Fruit fly (Drosophila melanogaster) whole organism, prepupa: ENCODE data around the gene Vajk1.

ENCODE experiments used
- CG10631 ChIP-seq: fragments of 200-800 bp; sonication (Bioruptor generic); optimal IDR thresholded peaks from 2 replicates; lab custom pipeline; 2016; ENCODE audit warnings: missing biosample characterization, missing genetic modification characterization
- CG10669 ChIP-seq: fragments of 200-800 bp; sonication (Bioruptor generic); optimal IDR thresholded peaks from 3 replicates; lab custom pipeline; 2018; ENCODE audit warnings: missing biosample characterization, mild to moderate bottlenecking, missing genetic modification characterization, moderate library complexity
- CG11762 ChIP-seq: fragments of 200-800 bp; sonication (Bioruptor generic); optimal IDR thresholded peaks from 3 replicates; lab custom pipeline; 2016; ENCODE audit warnings: missing biosample characterization, missing genetic modification characterization; ENCODE audit not compliant: insufficient read depth
- CG11902 ChIP-seq: fragments of 200-800 bp; sonication (Bioruptor generic); optimal IDR thresholded peaks from 3 replicates; lab custom pipeline; 2016; ENCODE audit warnings: missing biosample characterization, missing genetic modification characterization
- CG15336 ChIP-seq: fragments of 200-800 bp; sonication (Bioruptor generic); IDR thresholded peaks from 2 replicates; pipeline ENCODE4 v1.3.6; 2022; ENCODE audit warnings: missing biosample characterization, missing genetic modification characterization
- CG1621 ChIP-seq: fragments of 200-800 bp; sonication (Bioruptor generic); optimal IDR thresholded peaks from 3 replicates; lab custom pipeline; 2018; ENCODE audit warnings: missing biosample characterization, mild to moderate bottlenecking, missing genetic modification characterization
- CG16779 ChIP-seq: fragments of 200-800 bp; sonication (Bioruptor generic); optimal IDR thresholded peaks from 3 replicates; lab custom pipeline; 2017; ENCODE audit warnings: missing biosample characterization, mild to moderate bottlenecking, missing genetic modification characterization
- CG3032 ChIP-seq: fragments of 200-800 bp; optimal IDR thresholded peaks from 2 replicates; lab custom pipeline; 2019; ENCODE audit warnings: missing biosample characterization, mild to moderate bottlenecking, missing genetic modification characterization, moderate library complexity
- CG32006 ChIP-seq: fragments of 200-800 bp; sonication (Bioruptor generic); optimal IDR thresholded peaks from 3 replicates; lab custom pipeline; 2017; ENCODE audit warnings: missing biosample characterization, mild to moderate bottlenecking, missing genetic modification characterization
- CG4318 ChIP-seq: fragments of 200-800 bp; sonication (Bioruptor generic); optimal IDR thresholded peaks from 3 replicates; lab custom pipeline; 2017; ENCODE audit warnings: missing biosample characterization, mild to moderate bottlenecking, missing genetic modification characterization
- CG6163 ChIP-seq: fragments of 200-800 bp; sonication (Bioruptor generic); IDR thresholded peaks from 3 replicates; pipeline ENCODE4 v1.3.6; 2022; ENCODE audit warnings: missing biosample characterization, missing genetic modification characterization
- CG6276 ChIP-seq: fragments of 200-800 bp; sonication (Bioruptor generic); optimal IDR thresholded peaks from 2 replicates; lab custom pipeline; 2017; ENCODE audit warnings: missing biosample characterization, mild to moderate bottlenecking, missing genetic modification characterization
- CG6792 ChIP-seq: fragments of 200-800 bp; sonication (Bioruptor generic); optimal IDR thresholded peaks from 3 replicates; lab custom pipeline; 2016; ENCODE audit warnings: missing biosample characterization, missing genetic modification characterization
- CG6808 ChIP-seq: fragments of 200-800 bp; sonication (Bioruptor generic); optimal IDR thresholded peaks from 3 replicates; lab custom pipeline; 2017; ENCODE audit warnings: missing biosample characterization, missing genetic modification characterization, mild to moderate bottlenecking, moderate library complexity, missing genetic modification reagents
- CG6854 ChIP-seq: fragments of 200-800 bp; sonication (Bioruptor generic); optimal IDR thresholded peaks from 2 replicates; lab custom pipeline; 2017; ENCODE audit warnings: missing biosample characterization, mild to moderate bottlenecking, missing genetic modification characterization
- CG7368 ChIP-seq: fragments of 200-800 bp; sonication (Bioruptor generic); optimal IDR thresholded peaks from 3 replicates; lab custom pipeline; 2016; ENCODE audit warnings: missing biosample characterization, missing genetic modification characterization
- CG8319 ChIP-seq: fragments of 200-800 bp; sonication (Bioruptor generic); optimal IDR thresholded peaks from 3 replicates; lab custom pipeline; 2016; ENCODE audit warnings: missing biosample characterization, missing genetic modification characterization
- CG8632 ChIP-seq: fragments of 200-800 bp; sonication (Bioruptor generic); optimal IDR thresholded peaks from 3 replicates; lab custom pipeline; 2016; ENCODE audit warnings: missing biosample characterization, missing genetic modification characterization
- Eip75B ChIP-seq: fragments of 200-800 bp; sonication (Bioruptor generic); optimal IDR thresholded peaks from 3 replicates; lab custom pipeline; 2016; ENCODE audit warnings: missing biosample characterization, missing genetic modification characterization
- Eip78C ChIP-seq: fragments of 200-800 bp; sonication (Bioruptor generic); peaks from one replicate; lab custom pipeline; 2016; ENCODE audit warnings: missing biosample characterization, missing genetic modification characterization
- Eip93F ChIP-seq: fragments of 200-800 bp; sonication (Bioruptor generic); optimal IDR thresholded peaks from 2 replicates; lab custom pipeline; 2016; ENCODE audit warnings: missing biosample characterization, mild to moderate bottlenecking, missing genetic modification characterization
- Ets21C ChIP-seq: fragments of 200-800 bp; sonication (Bioruptor generic); optimal IDR thresholded peaks from 3 replicates; lab custom pipeline; 2016; ENCODE audit warnings: missing biosample characterization, missing genetic modification characterization
- Ets96B ChIP-seq: fragments of 200-800 bp; optimal IDR thresholded peaks from 2 replicates; lab custom pipeline; 2019; ENCODE audit warnings: missing biosample characterization, mild to moderate bottlenecking, missing genetic modification characterization, moderate library complexity
- Gug ChIP-seq: fragments of 200-800 bp; sonication (Bioruptor generic); IDR thresholded peaks from 2 replicates; pipeline ENCODE4 v1.3.6; 2022; ENCODE audit warnings: missing biosample characterization, missing genetic modification characterization
- Hr38 ChIP-seq: sonication (Bioruptor generic); optimal IDR thresholded peaks from 2 replicates; lab custom pipeline; 2016; ENCODE audit warnings: missing biosample characterization, missing genetic modification characterization
- Hr39 ChIP-seq: fragments of 200-800 bp; sonication (Bioruptor generic); optimal IDR thresholded peaks from 2 replicates; lab custom pipeline; 2016; ENCODE audit warnings: missing biosample characterization, missing genetic modification characterization
- Hr4 ChIP-seq: fragments of 200-800 bp; sonication (Bioruptor generic); optimal IDR thresholded peaks from 3 replicates; lab custom pipeline; 2016; ENCODE audit warnings: missing biosample characterization, missing genetic modification characterization
- Lpt ChIP-seq: fragments of 200-800 bp; sonication (Bioruptor generic); optimal IDR thresholded peaks from 3 replicates; lab custom pipeline; 2016; ENCODE audit warnings: missing biosample characterization, missing genetic modification characterization
- Met ChIP-seq: fragments of 200-800 bp; sonication (Bioruptor generic); optimal IDR thresholded peaks from 3 replicates; lab custom pipeline; 2016; ENCODE audit warnings: missing biosample characterization, missing genetic modification characterization
- OdsH ChIP-seq: fragments of 200-800 bp; sonication (Bioruptor generic); optimal IDR thresholded peaks from 3 replicates; lab custom pipeline; 2016; ENCODE audit warnings: missing biosample characterization, missing genetic modification characterization
- Sox14 ChIP-seq: fragments of 200-800 bp; sonication (Bioruptor generic); optimal IDR thresholded peaks from 3 replicates; lab custom pipeline; 2016; ENCODE audit warnings: missing biosample characterization, missing genetic modification characterization
- Sox15 ChIP-seq: fragments of 200-800 bp; sonication (Bioruptor generic); optimal IDR thresholded peaks from 3 replicates; lab custom pipeline; 2016; ENCODE audit warnings: missing biosample characterization, missing genetic modification characterization
- achi ChIP-seq: fragments of 200-800 bp; sonication (Bioruptor generic); optimal IDR thresholded peaks from 3 replicates; lab custom pipeline; 2016; ENCODE audit warnings: missing biosample characterization, missing genetic modification characterization
- acj6 ChIP-seq: fragments of 200-800 bp; sonication (Bioruptor generic); optimal IDR thresholded peaks from 3 replicates; lab custom pipeline; 2016; ENCODE audit warnings: missing biosample characterization, missing genetic modification characterization
- cyc ChIP-seq: fragments of 200-800 bp; sonication (Bioruptor generic); optimal IDR thresholded peaks from 3 replicates; lab custom pipeline; 2016; ENCODE audit warnings: missing biosample characterization, missing genetic modification characterization
- dsx ChIP-seq: fragments of 200-800 bp; optimal IDR thresholded peaks from 3 replicates; lab custom pipeline; 2019; ENCODE audit warnings: missing biosample characterization, mild to moderate bottlenecking, missing genetic modification characterization, moderate library complexity; ENCODE audit not compliant: poor library complexity, severe bottlenecking
- eg ChIP-seq: fragments of 200-800 bp; sonication (Bioruptor generic); IDR thresholded peaks from 3 replicates; pipeline ENCODE4 v1.3.6; 2022; ENCODE audit warnings: missing biosample characterization, missing genetic modification characterization
- esn ChIP-seq: fragments of 200-800 bp; sonication (Bioruptor generic); optimal IDR thresholded peaks from 2 replicates; lab custom pipeline; 2016; ENCODE audit warnings: missing biosample characterization, mild to moderate bottlenecking, missing genetic modification characterization, moderate library complexity
- fd59A ChIP-seq: fragments of 200-800 bp; sonication (Bioruptor generic); optimal IDR thresholded peaks from 2 replicates; lab custom pipeline; 2017; ENCODE audit warnings: missing biosample characterization, mild to moderate bottlenecking, missing genetic modification characterization, missing genetic modification reagents
- fkh ChIP-seq: fragments of 200-800 bp; sonication (Bioruptor generic); optimal IDR thresholded peaks from 3 replicates; lab custom pipeline; 2017; ENCODE audit warnings: missing biosample characterization, mild to moderate bottlenecking, missing genetic modification characterization, moderate library complexity
- lz ChIP-seq: fragments of 200-800 bp; sonication (Bioruptor generic); optimal IDR thresholded peaks from 3 replicates; lab custom pipeline; 2016; ENCODE audit warnings: missing biosample characterization, missing genetic modification characterization
- pdm3 ChIP-seq: fragments of 200-800 bp; sonication (Bioruptor generic); optimal IDR thresholded peaks from 3 replicates; lab custom pipeline; 2016; ENCODE audit warnings: missing biosample characterization, missing genetic modification characterization
- salr ChIP-seq, 2 experiments: fragments of 200-800 bp; sonication (Bioruptor generic); optimal IDR thresholded peaks; 3 replicates each; lab custom pipeline; 2016 to 2018; ENCODE audit warnings: missing biosample characterization in 2 of 2, missing genetic modification characterization in 2 of 2, mild to moderate bottlenecking in 1 of 2
- spab ChIP-seq: fragments of 200-800 bp; sonication (Bioruptor generic); optimal IDR thresholded peaks from 2 replicates; lab custom pipeline; 2017; ENCODE audit warnings: missing biosample characterization, mild to moderate bottlenecking, missing genetic modification characterization, missing genetic modification reagents
- svp ChIP-seq: fragments of 200-800 bp; sonication (Bioruptor generic); peaks from one replicate; lab custom pipeline; 2016; ENCODE audit warnings: missing biosample characterization, missing genetic modification characterization

Vajk1 gene

dm6 chr2L:13905072-13905847 is 18.1 kb downstream of the Vajk1 start, which contains the start of gene Ance (continued):
- TF ChIP-seq acj6 (GFP tag; lab: Kevin White, UChicago) (peak; percentile 6), CG10669 (GFP tag; lab: Kevin White, UChicago) (peak; percentile 50), CG10631 (peak; percentile 60), CG6808 (peak; percentile 47), Met (GFP tag; lab: Kevin White, UChicago) (peak; percentile 50), CG8632 (GFP tag; lab: Kevin White, UChicago) (peak; percentile 17), Ets96B (tag; lab: Kevin White, UChicago) (peak; percentile 76), CG6854 (GFP tag; lab: Kevin White, UChicago) (no peak), lz (GFP tag; lab: Kevin White, UChicago) (peak; percentile 39), Eip93F (GFP tag; lab: Kevin White, UChicago) (no peak), CG11902 (GFP tag; lab: Kevin White, UChicago) (no peak), eg (GFP tag; lab: Robert Waterston, UW) (peak; percentile 32; the same call in 1 of the 3 replicates), CG7368 (GFP tag; lab: Kevin White, UChicago) (peak; percentile 15), Lpt (no peak), CG32006 (GFP tag; lab: Kevin White, UChicago) (no peak), dsx (GFP tag; lab: Kevin White, UChicago) (peak; percentile 74), Gug (no peak), CG6276 (GFP tag; lab: Kevin White, UChicago) (peak; percentile 16), CG6792 (peak; percentile 32), CG3032 (tag; lab: Kevin White, UChicago) (no peak), fkh (GFP tag; lab: Kevin White, UChicago) (peak; percentile 26), CG4318 (GFP tag; lab: Kevin White, UChicago) (peak; percentile 2), Sox14 (GFP tag; lab: Kevin White, UChicago) (peak; percentile 43)

dm6 chr2L:13904331-13904911 is 18.9 kb downstream of the Vajk1 start, which contains the start of gene Smg5:
Gene Smg5 (minus strand): TSS chr2L:13904661.
- peak; percentile 62 for TF ChIP-seq Lpt
- peak; percentile 92 for TF ChIP-seq svp (GFP tag; lab: Kevin White, UChicago)
- TF ChIP-seq Ets21C: peak; percentile 89
- no peak for TF ChIP-seq acj6 (GFP tag; lab: Kevin White, UChicago)
- peak; percentile 81 for TF ChIP-seq Met (GFP tag; lab: Kevin White, UChicago)
- peak; percentile 33 for TF ChIP-seq dsx (GFP tag; lab: Kevin White, UChicago)
- TF ChIP-seq cyc: peak; percentile 91
- TF ChIP-seq CG8319: no peak
- TF ChIP-seq Hr4: peak; percentile 89
- TF ChIP-seq pdm3 (GFP tag; lab: Kevin White, UChicago): no peak
- peak; percentile 86 for TF ChIP-seq Sox15 (GFP tag; lab: Kevin White, UChicago)
- TF ChIP-seq lz (GFP tag; lab: Kevin White, UChicago): peak; percentile 92
- TF ChIP-seq Hr39 (GFP tag; lab: Kevin White, UChicago): peak; percentile 93
- TF ChIP-seq fkh (GFP tag; lab: Kevin White, UChicago): peak; percentile 58
- TF ChIP-seq CG7368 (GFP tag; lab: Kevin White, UChicago): peak; percentile 72
- peak; percentile 90 for TF ChIP-seq eg (GFP tag; lab: Robert Waterston, UW)
- no peak for TF ChIP-seq Eip93F (GFP tag; lab: Kevin White, UChicago)
- no peak for TF ChIP-seq CG16779 (tag; lab: Kevin White, UChicago)
- TF ChIP-seq CG11762 (GFP tag; lab: Kevin White, UChicago): peak; percentile 28
- TF ChIP-seq CG6854 (GFP tag; lab: Kevin White, UChicago): peak; percentile 55
- no peak for TF ChIP-seq Hr38 (GFP tag; lab: Kevin White, UChicago)
- peak; percentile 70 for TF ChIP-seq CG3032 (tag; lab: Kevin White, UChicago)
- peak; percentile 81 for TF ChIP-seq Eip78C
- peak; percentile 91 for TF ChIP-seq esn (GFP tag; lab: Kevin White, UChicago)
- TF ChIP-seq OdsH (GFP tag; lab: Kevin White, UChicago): no peak
- TF ChIP-seq CG4318 (GFP tag; lab: Kevin White, UChicago): no peak
- TF ChIP-seq CG6808: no peak
- TF ChIP-seq salr (GFP tag; optimal IDR thresholded peaks at IDR 0.05; lab: Kevin White, UChicago): peak; percentile 60 to 78
- TF ChIP-seq Eip75B (GFP tag; lab: Kevin White, UChicago): no peak
- TF ChIP-seq CG10631: peak; percentile 87
- no peak for TF ChIP-seq spab
- peak; percentile 58 for TF ChIP-seq fd59A
- TF ChIP-seq CG32006 (GFP tag; lab: Kevin White, UChicago): no peak
- peak; percentile 91 for TF ChIP-seq CG6163 (GFP tag; lab: Robert Waterston, UW)
- no peak for TF ChIP-seq CG1621 (tag; lab: Kevin White, UChicago)
- TF ChIP-seq CG15336 (GFP tag; lab: Robert Waterston, UW): peak; percentile 53
- TF ChIP-seq achi (GFP tag; lab: Kevin White, UChicago): no peak
- peak; percentile 57 for TF ChIP-seq Ets96B (tag; lab: Kevin White, UChicago)
